Fruit fly (Drosophila melanogaster) whole organism, pupa: ENCODE measurements around the gene Nt5b.

Experiments
- CG12605 ChIP-seq: fragments of 200-800 bp; sonication (Bioruptor generic); IDR thresholded peaks from 2 replicates; pipeline ENCODE4 v1.3.6; 2022; ENCODE audit warnings: missing biosample characterization, missing genetic modification characterization
- CG13204 ChIP-seq: fragments of 200-800 bp; sonication (Bioruptor generic); optimal IDR thresholded peaks from 2 replicates; lab custom pipeline; 2018; ENCODE audit warnings: missing biosample characterization, mild to moderate bottlenecking, missing genetic modification characterization, moderate library complexity
- CG14655 ChIP-seq: fragments of 200-800 bp; sonication (Bioruptor generic); optimal IDR thresholded peaks from 3 replicates; lab custom pipeline; 2017; ENCODE audit warnings: mild to moderate bottlenecking, missing biosample characterization, missing genetic modification reagents, missing genetic modification characterization
- CG15710 ChIP-seq: fragments of 200-800 bp; sonication (Bioruptor generic); optimal IDR thresholded peaks from 2 replicates; lab custom pipeline; 2018; ENCODE audit warnings: missing biosample characterization, mild to moderate bottlenecking, missing genetic modification characterization, moderate library complexity
- CG17806 ChIP-seq: fragments of 200-800 bp; sonication (Bioruptor generic); optimal IDR thresholded peaks from 2 replicates; lab custom pipeline; 2018; ENCODE audit warnings: missing biosample characterization, mild to moderate bottlenecking, missing genetic modification characterization, moderate library complexity
- CG32121 ChIP-seq: fragments of 200-800 bp; sonication (Bioruptor generic); IDR thresholded peaks from 2 replicates; pipeline ENCODE4 v1.3.6; 2022; ENCODE audit warnings: missing biosample characterization, missing genetic modification characterization
- CG34367 ChIP-seq: fragments of 200-800 bp; sonication (Bioruptor generic); optimal IDR thresholded peaks from 2 replicates; lab custom pipeline; 2018; ENCODE audit warnings: missing biosample characterization, mild to moderate bottlenecking, missing genetic modification characterization
- CG4496 ChIP-seq: fragments of 200-800 bp; sonication (Bioruptor generic); IDR thresholded peaks from 3 replicates; pipeline ENCODE4 v1.3.6; 2022; ENCODE audit warnings: missing biosample characterization, missing genetic modification characterization
- CG8159 ChIP-seq: fragments of 200-800 bp; sonication (Bioruptor generic); optimal IDR thresholded peaks from 3 replicates; lab custom pipeline; 2018; ENCODE audit warnings: missing biosample characterization, mild to moderate bottlenecking, missing genetic modification characterization, moderate library complexity
- CG8301 ChIP-seq: fragments of 200-800 bp; sonication (Bioruptor generic); optimal IDR thresholded peaks from 2 replicates; lab custom pipeline; 2018; ENCODE audit warnings: missing biosample characterization, mild to moderate bottlenecking, missing genetic modification characterization
- CG9948 ChIP-seq: fragments of 200-800 bp; sonication (Bioruptor generic); optimal IDR thresholded peaks from 2 replicates; lab custom pipeline; 2018; ENCODE audit warnings: missing biosample characterization, mild to moderate bottlenecking, missing genetic modification characterization, moderate library complexity
- D1 ChIP-seq: fragments of 200-800 bp; sonication (Bioruptor generic); optimal IDR thresholded peaks from 2 replicates; lab custom pipeline; 2018; ENCODE audit warnings: missing biosample characterization, mild to moderate bottlenecking, missing genetic modification characterization, moderate library complexity
- EcR ChIP-seq: fragments of 200-800 bp; sonication (Bioruptor generic); optimal IDR thresholded peaks from 3 replicates; lab custom pipeline; 2019; ENCODE audit warnings: missing biosample characterization, missing genetic modification characterization, mild to moderate bottlenecking, moderate library complexity, missing genetic modification reagents
- Ets98B ChIP-seq: fragments of 200-800 bp; sonication (Bioruptor generic); IDR thresholded peaks from 2 replicates; pipeline ENCODE4 v1.3.6; 2022; ENCODE audit warnings: missing biosample characterization, missing genetic modification characterization
- Pif1A ChIP-seq: fragments of 200-800 bp; sonication (Bioruptor generic); optimal IDR thresholded peaks from 3 replicates; lab custom pipeline; 2016; ENCODE audit warnings: missing biosample characterization, missing genetic modification characterization
- Pif1B ChIP-seq: fragments of 200-800 bp; sonication (Bioruptor generic); optimal IDR thresholded peaks from 3 replicates; lab custom pipeline; 2016; ENCODE audit warnings: missing biosample characterization, missing genetic modification characterization
- Snoo ChIP-seq: fragments of 200-800 bp; sonication (Bioruptor generic); optimal IDR thresholded peaks from 3 replicates; lab custom pipeline; 2017; ENCODE audit warnings: missing biosample characterization, mild to moderate bottlenecking, missing genetic modification characterization, inconsistent platforms
- fd96Ca ChIP-seq: fragments of 200-800 bp; sonication (Bioruptor generic); IDR thresholded peaks from 3 replicates; pipeline ENCODE4 v1.3.6; 2022; ENCODE audit warnings: missing biosample characterization, missing genetic modification characterization

Gene Nt5b

dm6 chrX:18356141-18356600 is 53.8 kb downstream of the Nt5b start, which contains the start of gene kairos:
Gene kairos (minus strand): TSS chrX:18356191.
- no peak for TF ChIP-seq EcR
- peak; percentile 75 for TF ChIP-seq CG13204 (GFP tag; lab: Kevin White, UChicago)
- no peak for TF ChIP-seq D1 (tag; lab: Kevin White, UChicago)
- TF ChIP-seq Pif1A (GFP tag; lab: Kevin White, UChicago): no peak
- no peak for TF ChIP-seq fd96Ca (GFP tag; lab: Robert Waterston, UW)
- TF ChIP-seq CG9948 (tag; lab: Kevin White, UChicago): no peak
- no peak for TF ChIP-seq Pif1B (GFP tag; lab: Kevin White, UChicago)
- TF ChIP-seq CG32121 (GFP tag; lab: Robert Waterston, UW): no peak
- TF ChIP-seq CG8301 (tag; lab: Kevin White, UChicago): no peak
- TF ChIP-seq CG4496: peak; percentile 25; the same call in 1 of the 3 replicates
- TF ChIP-seq CG8159: no peak

dm6 chrX:18350609-18351008 is 59.3 kb downstream of the Nt5b start:
- TF ChIP-seq Snoo: no peak
- TF ChIP-seq CG13204 (GFP tag; lab: Kevin White, UChicago): no peak
- TF ChIP-seq CG8159: no peak
- TF ChIP-seq CG17806 (tag; lab: Kevin White, UChicago): no peak
- TF ChIP-seq fd96Ca (GFP tag; lab: Robert Waterston, UW): no peak
- TF ChIP-seq Pif1A (GFP tag; lab: Kevin White, UChicago): no peak
- no peak for TF ChIP-seq Ets98B (GFP tag; lab: Robert Waterston, UW)
- no peak for TF ChIP-seq CG32121 (GFP tag; lab: Robert Waterston, UW)
- TF ChIP-seq, all 21 proteins: peak for 0

dm6 chrX:18347641-18348040 is 62.3 kb downstream of the Nt5b start:
- no peak for TF ChIP-seq Snoo
- no peak for TF ChIP-seq CG34367
- TF ChIP-seq CG13204 (GFP tag; lab: Kevin White, UChicago): no peak
- TF ChIP-seq CG8301 (tag; lab: Kevin White, UChicago): no peak
- TF ChIP-seq CG15710 (tag; lab: Kevin White, UChicago): no peak
- no peak for TF ChIP-seq CG17806 (tag; lab: Kevin White, UChicago)

DNA sequence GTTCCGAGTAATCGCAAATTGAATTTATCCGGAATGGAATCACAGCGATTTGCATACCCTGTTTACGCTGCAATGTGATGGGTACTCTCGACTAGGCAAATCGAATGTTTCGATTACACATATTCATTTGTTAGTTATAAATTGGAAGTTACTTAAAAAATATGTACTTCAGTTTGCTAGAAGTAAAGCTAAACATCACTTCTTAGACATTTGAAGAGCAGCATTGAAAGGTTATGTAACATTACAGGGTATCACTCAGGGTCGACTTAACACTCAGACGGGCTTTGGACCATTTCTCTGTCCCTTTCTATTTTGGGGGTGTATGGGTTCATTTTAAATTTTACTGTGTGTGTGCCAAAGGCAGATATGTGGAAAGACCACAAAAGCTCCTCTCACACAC is 68.9 kb downstream of the Nt5b start:
- TF ChIP-seq CG4496 (no peak), fd96Ca (GFP tag; lab: Robert Waterston, UW) (no peak), D1 (tag; lab: Kevin White, UChicago) (no peak), CG12605 (GFP tag; lab: Robert Waterston, UW) (no peak), CG9948 (tag; lab: Kevin White, UChicago) (no peak), CG14655 (GFP tag; lab: Kevin White, UChicago) (no peak), CG17806 (tag; lab: Kevin White, UChicago) (no peak), CG8159 (peak; percentile 19)
